Fruit fly (Drosophila melanogaster): Measurements from ENCODE around the gene Ugt37A1.

Ugt37A1 gene

dm6 chr2L:20416754-20417563 lies 43.1 kb upstream of the Ugt37A1 start, which contains the start of the genes CG10949 and Arpc2 (continued):
- TF ChIP-seq CG4404 (GFP tag; IDR thresholded peaks at IDR 0.05) = peak; percentile 23; the same call in 1 of the 2 replicates
- no peak for TF ChIP-seq pan (optimal IDR thresholded peaks at IDR 0.05)
- peak in 1 of 2 experiments; percentile 35 for TF ChIP-seq pan (GFP tag; optimal IDR thresholded peaks at IDR 0.05 in 1 of 2, IDR thresholded peaks at IDR 0.05 in 1 of 2)
- peak; percentile 60 for TF ChIP-seq tap (tag; optimal IDR thresholded peaks at IDR 0.05)
- TF ChIP-seq dan (GFP tag; IDR thresholded peaks at IDR 0.05) = no peak
- peak; percentile 73 for TF ChIP-seq amos (GFP tag; IDR thresholded peaks at IDR 0.05; ENCODE audit: partially characterized antibody)
- TF ChIP-seq CG15269 (tag; optimal IDR thresholded peaks at IDR 0.05) = peak; percentile 75
- peak; percentile 20 for TF ChIP-seq sens (GFP tag)
- peak; percentile 96 for TF ChIP-seq cg (GFP tag; optimal IDR thresholded peaks at IDR 0.05)
- TF ChIP-seq Ets65A (GFP tag) = peak; percentile 74
- peak; percentile 71 for TF ChIP-seq trem (tag; optimal IDR thresholded peaks at IDR 0.05)
- TF ChIP-seq chinmo (GFP tag; IDR thresholded peaks at IDR 0.05; ENCODE audit: partially characterized antibody) = peak; percentile 91; the same call in 1 of the 4 replicates
- no peak for TF ChIP-seq mld (GFP tag; IDR thresholded peaks at IDR 0.05; ENCODE audit: partially characterized antibody)
- TF ChIP-seq CG10462 (GFP tag; optimal IDR thresholded peaks at IDR 0.05) = peak; percentile 17
- peak; percentile 67 for TF ChIP-seq E2f2 (GFP tag; IDR thresholded peaks at IDR 0.05)
- no peak for TF ChIP-seq CG1233 (GFP tag; optimal IDR thresholded peaks at IDR 0.05)
- peak; percentile 60 for TF ChIP-seq CG33557 (GFP tag; optimal IDR thresholded peaks at IDR 0.05)
- TF ChIP-seq bigmax (GFP tag; optimal IDR thresholded peaks at IDR 0.05) = no peak
- TF ChIP-seq CG42726 (GFP tag; IDR thresholded peaks at IDR 0.05; ENCODE audit: partially characterized antibody) = peak; percentile 73
- peak; percentile 11 for TF ChIP-seq zfh2 (GFP tag; optimal IDR thresholded peaks at IDR 0.05)
- TF ChIP-seq sug (tag; optimal IDR thresholded peaks at IDR 0.05) = peak; percentile 53
- peak; percentile 72 for TF ChIP-seq CG9215 (GFP tag; IDR thresholded peaks at IDR 0.05)
- peak; percentile 38; the same call in 1 of the 2 replicates for TF ChIP-seq Bgb (GFP tag; IDR thresholded peaks at IDR 0.05; ENCODE audit: partially characterized antibody)
- TF ChIP-seq CG13775 (GFP tag; optimal IDR thresholded peaks at IDR 0.05) = peak; percentile 65
- peak; percentile 62 for TF ChIP-seq CG3995 (GFP tag; optimal IDR thresholded peaks at IDR 0.05)
- peak; percentile 87 for TF ChIP-seq CG12659 (GFP tag; optimal IDR thresholded peaks at IDR 0.05)
- TF ChIP-seq CG7372 (GFP tag; IDR thresholded peaks at IDR 0.05) = peak; percentile 64
- peak; percentile 76 for TF ChIP-seq kni (GFP tag; optimal IDR thresholded peaks at IDR 0.05)
- TF ChIP-seq NfI (GFP tag; optimal IDR thresholded peaks at IDR 0.05) = peak; percentile 41
- TF ChIP-seq CG3407 (GFP tag; optimal IDR thresholded peaks at IDR 0.05) = no peak
- TF ChIP-seq CG14667 (GFP tag; IDR thresholded peaks at IDR 0.05) = peak; percentile 33; the same call in 1 of the 2 replicates
- TF ChIP-seq Hr3 (GFP tag; optimal IDR thresholded peaks at IDR 0.05) = peak; percentile 70
- TF ChIP-seq Oaz (GFP tag; IDR thresholded peaks at IDR 0.05) = no peak
- no peak for TF ChIP-seq oc (tag; optimal IDR thresholded peaks at IDR 0.05)
- TF ChIP-seq CG32767 (GFP tag; IDR thresholded peaks at IDR 0.05) = no peak
- peak; percentile 63 for TF ChIP-seq CG9932 (GFP tag; IDR thresholded peaks at IDR 0.05)
- TF ChIP-seq bsh (GFP tag; optimal IDR thresholded peaks at IDR 0.05) = peak in 1 of 2 experiments; percentile 54
- peak; percentile 95 for TF ChIP-seq CG17385 (GFP tag; optimal IDR thresholded peaks at IDR 0.05)
- TF ChIP-seq sd (tag; optimal IDR thresholded peaks at IDR 0.05) = peak; percentile 84
- peak; percentile 68 for TF ChIP-seq CG32532 (GFP tag; IDR thresholded peaks at IDR 0.05)
- peak; percentile 29 for TF ChIP-seq CG8388 (GFP tag; optimal IDR thresholded peaks at IDR 0.05)
- TF ChIP-seq sens-2 (GFP tag; IDR thresholded peaks at IDR 0.05) = no peak
- no peak for TF ChIP-seq CG10147 (GFP tag; optimal IDR thresholded peaks at IDR 0.05)
- TF ChIP-seq CG16815 (GFP tag; optimal IDR thresholded peaks at IDR 0.05) = peak; percentile 39
- TF ChIP-seq B-H1 (GFP tag; IDR thresholded peaks at IDR 0.05) = peak; percentile 41; the same call in 1 of the 3 replicates
- TF ChIP-seq vfl (GFP tag; optimal IDR thresholded peaks at IDR 0.05) = peak; percentile 28
- TF ChIP-seq dmrt11E (tag; optimal IDR thresholded peaks at IDR 0.05) = peak; percentile 58
- TF ChIP-seq hb (GFP tag; IDR thresholded peaks at IDR 0.05; ENCODE audit: partially characterized antibody) = 0 out of 3 replicates have a peak, but pooled peaks have one; percentile 60

All from whole organism, embryonic.